Worm (Caenorhabditis elegans) whole organism, L4 larva: ENCODE measurements around the gene Y39B6A.33.
A peak's percentile ranks its signal among the peaks of the same experiment; 100 is the strongest.

Source experiments
- F49E8.2 ChIP-seq: sonication (generic microtip); optimal IDR thresholded peaks from 2 replicates; lab custom pipeline; 2016; ENCODE audit warnings: missing compliant biosample characterization, mild to moderate bottlenecking, missing genetic modification characterization, borderline replicate concordance
- T20F7.1 ChIP-seq: fragments of 200-800 bp; sonication (Bioruptor generic); optimal IDR thresholded peaks from 2 replicates; lab custom pipeline; 2018; ENCODE audit warnings: mild to moderate bottlenecking, missing genetic modification characterization, missing compliant biosample characterization
- T26A8.4 ChIP-seq: fragments of 200-800 bp; sonication (Bioruptor generic); IDR thresholded peaks from 2 replicates; pipeline ENCODE4 v1.3.6; 2022; ENCODE audit warnings: missing genetic modification characterization, missing compliant biosample characterization
- Y5F2A.4 ChIP-seq: fragments of 200-800 bp; sonication (Bioruptor generic); optimal IDR thresholded peaks from 2 replicates; lab custom pipeline; 2018; ENCODE audit warnings: mild to moderate bottlenecking, missing genetic modification characterization, missing compliant biosample characterization
- aha-1 ChIP-seq: fragments of 150-350 bp; peaks from one replicate; lab custom pipeline; 2014; ENCODE audit warnings: missing biosample characterization, missing genetic modification characterization
- aly-2 ChIP-seq: sonication (generic microtip); optimal IDR thresholded peaks from 2 replicates; lab custom pipeline; 2018; ENCODE audit warnings: missing biosample characterization, missing genetic modification characterization
- ceh-20 ChIP-seq: fragments of 200-800 bp; sonication (Bioruptor generic); IDR thresholded peaks from 2 replicates; pipeline ENCODE4 v1.3.6; 2022; ENCODE audit warnings: missing genetic modification reagents, missing genetic modification characterization, missing compliant biosample characterization
- ceh-44 ChIP-seq: fragments of 200-800 bp; sonication (Bioruptor generic); IDR thresholded peaks from 2 replicates; pipeline ENCODE4 v1.3.6; 2022; ENCODE audit warnings: missing genetic modification reagents, missing genetic modification characterization, missing compliant biosample characterization
- ces-1 ChIP-seq: fragments of 150-350 bp; sonication (generic microtip); optimal IDR thresholded peaks from 4 replicates; lab custom pipeline; 2014; ENCODE audit warnings: missing biosample characterization, missing genetic modification reagents, missing genetic modification characterization
- cey-2 ChIP-seq: sonication (generic microtip); optimal IDR thresholded peaks from 3 replicates; lab custom pipeline; 2017; ENCODE audit warnings: missing genetic modification characterization, mild to moderate bottlenecking, missing compliant biosample characterization, antibody characterized with exemption, borderline replicate concordance; ENCODE audit not compliant: insufficient read depth
- daf-16 ChIP-seq, 3 experiments: sonication (generic microtip); optimal IDR thresholded peaks; 2 replicates each; lab custom pipeline; 2016 to 2017; ENCODE audit warnings: missing genetic modification characterization in 3 of 3, missing genetic modification reagents in 3 of 3, mild to moderate bottlenecking in 2 of 3, missing compliant biosample characterization in 2 of 3, missing biosample characterization in 1 of 3, moderate library complexity in 1 of 3
- daf-19 ChIP-seq: fragments of 200-800 bp; sonication (Bioruptor generic); conservative IDR thresholded peaks from 2 replicates; pipeline ENCODE4 v1.3.6; 2022; ENCODE audit warnings: missing genetic modification characterization, missing compliant biosample characterization
- dmd-6 ChIP-seq: fragments of 200-800 bp; sonication (Bioruptor generic); IDR thresholded peaks from 2 replicates; pipeline ENCODE4 v1.3.6; 2022; ENCODE audit warnings: missing genetic modification reagents, missing genetic modification characterization, missing compliant biosample characterization
- dmd-9 ChIP-seq: fragments of 200-800 bp; sonication (Bioruptor generic); IDR thresholded peaks from 2 replicates; pipeline ENCODE4 v1.3.6; 2022; ENCODE audit warnings: missing genetic modification reagents, missing genetic modification characterization, missing compliant biosample characterization
- duxl-1 ChIP-seq: sonication (generic microtip); optimal IDR thresholded peaks from 2 replicates; lab custom pipeline; 2016; ENCODE audit warnings: mild to moderate bottlenecking, missing genetic modification characterization, moderate library complexity, missing compliant biosample characterization; ENCODE audit not compliant: poor library complexity
- dve-1 ChIP-seq: sonication (generic microtip); optimal IDR thresholded peaks from 2 replicates; lab custom pipeline; 2017; ENCODE audit warnings: antibody characterized with exemption, mild to moderate bottlenecking, missing genetic modification characterization, missing compliant biosample characterization; ENCODE audit not compliant: insufficient read depth
- egl-27 ChIP-seq: sonication (generic microtip); optimal IDR thresholded peaks from 3 replicates; lab custom pipeline; 2017; ENCODE audit warnings: missing biosample characterization, missing genetic modification reagents, missing genetic modification characterization
- hlh-11 ChIP-seq: fragments of 200-800 bp; sonication (Bioruptor generic); optimal IDR thresholded peaks from 2 replicates; lab custom pipeline; 2018; ENCODE audit warnings: mild to moderate bottlenecking, missing genetic modification characterization, missing compliant biosample characterization
- lin-1 ChIP-seq: fragments of 200-800 bp; sonication (Bioruptor generic); IDR thresholded peaks from 2 replicates; pipeline ENCODE4 v1.3.6; 2022; ENCODE audit warnings: missing genetic modification reagents, missing genetic modification characterization, missing compliant biosample characterization
- lin-39 ChIP-seq: fragments of 150-350 bp; optimal IDR thresholded peaks from 2 replicates; lab custom pipeline; 2014; ENCODE audit warnings: missing biosample characterization, missing genetic modification reagents, missing genetic modification characterization
- lir-3 ChIP-seq: sonication (generic microtip); optimal IDR thresholded peaks from 2 replicates; lab custom pipeline; 2016; ENCODE audit warnings: mild to moderate bottlenecking, missing genetic modification characterization, missing compliant biosample characterization
- madf-9 ChIP-seq: fragments of 200-800 bp; sonication (Bioruptor generic); conservative IDR thresholded peaks from 2 replicates; pipeline ENCODE4 v1.3.6; 2022; ENCODE audit warnings: missing genetic modification reagents, missing genetic modification characterization, missing compliant biosample characterization
- mep-1 ChIP-seq: fragments of 150-350 bp; sonication (generic microtip); optimal IDR thresholded peaks from 3 replicates; lab custom pipeline; 2014; ENCODE audit warnings: missing biosample characterization, missing genetic modification characterization
- mes-2 ChIP-seq: sonication (generic microtip); optimal IDR thresholded peaks from 2 replicates; lab custom pipeline; 2016; ENCODE audit warnings: missing genotype, mild to moderate bottlenecking, missing genetic modification characterization, missing compliant biosample characterization; ENCODE audit not compliant: poor library complexity, severe bottlenecking
- mxl-3 ChIP-seq: fragments of 200-800 bp; sonication (Bioruptor generic); optimal IDR thresholded peaks from 2 replicates; lab custom pipeline; 2018; ENCODE audit warnings: mild to moderate bottlenecking, missing genetic modification characterization, missing compliant biosample characterization
- nhr-102 ChIP-seq: sonication (generic microtip); optimal IDR thresholded peaks from 2 replicates; lab custom pipeline; 2016; ENCODE audit warnings: mild to moderate bottlenecking, missing genetic modification characterization, moderate library complexity, missing compliant biosample characterization
- nhr-111 ChIP-seq: fragments of 200-800 bp; sonication (Bioruptor generic); optimal IDR thresholded peaks from 2 replicates; lab custom pipeline; 2018; ENCODE audit warnings: mild to moderate bottlenecking, missing genetic modification characterization, missing compliant biosample characterization
- nhr-25 ChIP-seq: sonication (generic microtip); optimal IDR thresholded peaks from 2 replicates; lab custom pipeline; 2017; ENCODE audit warnings: missing genetic modification characterization, mild to moderate bottlenecking, missing compliant biosample characterization, antibody characterized with exemption, moderate library complexity, borderline replicate concordance; ENCODE audit not compliant: insufficient read depth
- nhr-28 ChIP-seq: fragments of 150-350 bp; optimal IDR thresholded peaks from 2 replicates; lab custom pipeline; 2014; ENCODE audit warnings: missing biosample characterization, missing genetic modification characterization
- nhr-42 ChIP-seq: fragments of 200-800 bp; sonication (Bioruptor generic); IDR thresholded peaks from 2 replicates; pipeline ENCODE4 v1.3.6; 2022; ENCODE audit warnings: missing genetic modification characterization, missing compliant biosample characterization
- nhr-77 ChIP-seq: fragments of 150-350 bp; optimal IDR thresholded peaks from 2 replicates; lab custom pipeline; 2014; ENCODE audit warnings: missing biosample characterization, missing genetic modification characterization
- pha-4 ChIP-seq, 2 experiments: fragments of 150-350 bp in 1 of 2; fragments of 200-800 bp in 1 of 2; sonication (Bioruptor generic) in 1 of 2; IDR thresholded peaks in 1 of 2; optimal IDR thresholded peaks in 1 of 2; 2 replicates each; pipeline versions ENCODE4 v1.3.6 to Lab custom; 2014 to 2022; ENCODE audit warnings: missing genetic modification characterization in 2 of 2, missing genetic modification reagents in 2 of 2, missing biosample characterization in 1 of 2, missing compliant biosample characterization in 1 of 2
- php-3 ChIP-seq: fragments of 200-800 bp; sonication (Bioruptor generic); IDR thresholded peaks from 2 replicates; pipeline ENCODE4 v1.3.6; 2022; ENCODE audit warnings: missing genetic modification reagents, missing genetic modification characterization, missing compliant biosample characterization
- pqm-1 ChIP-seq: sonication (generic microtip); optimal IDR thresholded peaks from 2 replicates; lab custom pipeline; 2017; ENCODE audit warnings: missing biosample characterization, missing genetic modification characterization
- rbr-2 ChIP-seq: sonication (generic microtip); optimal IDR thresholded peaks from 2 replicates; lab custom pipeline; 2016; ENCODE audit warnings: missing genotype, missing genetic modification characterization, missing compliant biosample characterization
- set-16 ChIP-seq: fragments of 200-800 bp; sonication (Bioruptor generic); IDR thresholded peaks from 2 replicates; pipeline ENCODE4 v1.3.6; 2022; ENCODE audit warnings: missing genetic modification reagents, missing genetic modification characterization, missing compliant biosample characterization
- snpc-1.2 ChIP-seq: fragments of 200-800 bp; sonication (Bioruptor generic); IDR thresholded peaks from 2 replicates; pipeline ENCODE4 v1.3.6; 2022; ENCODE audit warnings: missing genetic modification reagents, missing genetic modification characterization, missing compliant biosample characterization
- unc-130 ChIP-seq: sonication (generic microtip); optimal IDR thresholded peaks from 2 replicates; lab custom pipeline; 2016; ENCODE audit warnings: missing genetic modification reagents, missing genetic modification characterization, missing compliant biosample characterization
- unc-62 ChIP-seq, 3 experiments: fragments of 150-350 bp in 1 of 3; sonication (generic microtip); optimal IDR thresholded peaks in 2 of 3; peaks in 1 of 3; 1 replicate in 1 of 3; 2 replicates in 2 of 3; lab custom pipeline; 2014 to 2017; ENCODE audit warnings: missing biosample characterization in 3 of 3, missing genetic modification characterization in 3 of 3, missing genetic modification reagents in 3 of 3, missing genotype in 1 of 3
- zfp-3 ChIP-seq: fragments of 200-800 bp; sonication (Bioruptor generic); conservative IDR thresholded peaks from 2 replicates; pipeline ENCODE4 v1.3.6; 2022; ENCODE audit warnings: missing genetic modification reagents, missing genetic modification characterization, missing compliant biosample characterization
- zip-2 ChIP-seq: fragments of 150-350 bp; optimal IDR thresholded peaks from 2 replicates; lab custom pipeline; 2014; ENCODE audit warnings: missing biosample characterization, missing genetic modification characterization
- ztf-11 ChIP-seq: fragments of 150-350 bp; optimal IDR thresholded peaks from 2 replicates; lab custom pipeline; 2014; ENCODE audit warnings: missing biosample characterization, missing genetic modification characterization

Gene Y39B6A.33

DNA sequence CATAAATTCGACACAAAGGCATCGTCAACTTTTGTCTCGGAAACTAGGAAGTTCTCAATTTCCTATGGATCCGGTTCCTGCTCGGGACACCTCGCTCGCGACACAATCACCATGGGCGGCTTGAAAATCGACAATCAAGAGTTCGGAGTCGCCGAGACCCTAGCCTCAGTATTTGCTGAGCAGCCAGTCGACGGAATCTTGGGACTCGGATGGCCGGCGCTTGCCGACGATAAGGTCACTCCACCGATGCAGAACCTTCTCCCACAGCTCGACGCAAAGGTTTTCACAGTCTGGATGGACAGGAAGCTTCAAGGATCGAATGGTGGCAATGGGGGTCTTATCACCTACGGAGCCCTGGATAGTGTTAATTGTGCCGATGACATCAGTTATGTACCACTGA, 45.7 kb downstream of the Y39B6A.33 start:
- TF ChIP-seq madf-9 (0 out of 2 replicates have a peak, but pooled peaks have one; percentile 13), mxl-3 (GFP tag; lab: Kevin White, UChicago) (no peak), duxl-1 (tag; lab: Kevin White, UChicago) (no peak), dmd-9 (GFP tag; lab: Robert Waterston, UW) (no peak), ceh-20 (no peak), mep-1 (tag; lab: Kevin White, UChicago) (no peak), ceh-44 (GFP tag; lab: Robert Waterston, UW) (no peak), rbr-2 (tag; lab: Kevin White, UChicago) (no peak), T20F7.1 (GFP tag; lab: Kevin White, UChicago) (no peak), nhr-25 (no peak), set-16 (GFP tag; lab: Robert Waterston, UW) (peak; percentile 70; the same call in 1 of the 2 replicates)

DNA sequence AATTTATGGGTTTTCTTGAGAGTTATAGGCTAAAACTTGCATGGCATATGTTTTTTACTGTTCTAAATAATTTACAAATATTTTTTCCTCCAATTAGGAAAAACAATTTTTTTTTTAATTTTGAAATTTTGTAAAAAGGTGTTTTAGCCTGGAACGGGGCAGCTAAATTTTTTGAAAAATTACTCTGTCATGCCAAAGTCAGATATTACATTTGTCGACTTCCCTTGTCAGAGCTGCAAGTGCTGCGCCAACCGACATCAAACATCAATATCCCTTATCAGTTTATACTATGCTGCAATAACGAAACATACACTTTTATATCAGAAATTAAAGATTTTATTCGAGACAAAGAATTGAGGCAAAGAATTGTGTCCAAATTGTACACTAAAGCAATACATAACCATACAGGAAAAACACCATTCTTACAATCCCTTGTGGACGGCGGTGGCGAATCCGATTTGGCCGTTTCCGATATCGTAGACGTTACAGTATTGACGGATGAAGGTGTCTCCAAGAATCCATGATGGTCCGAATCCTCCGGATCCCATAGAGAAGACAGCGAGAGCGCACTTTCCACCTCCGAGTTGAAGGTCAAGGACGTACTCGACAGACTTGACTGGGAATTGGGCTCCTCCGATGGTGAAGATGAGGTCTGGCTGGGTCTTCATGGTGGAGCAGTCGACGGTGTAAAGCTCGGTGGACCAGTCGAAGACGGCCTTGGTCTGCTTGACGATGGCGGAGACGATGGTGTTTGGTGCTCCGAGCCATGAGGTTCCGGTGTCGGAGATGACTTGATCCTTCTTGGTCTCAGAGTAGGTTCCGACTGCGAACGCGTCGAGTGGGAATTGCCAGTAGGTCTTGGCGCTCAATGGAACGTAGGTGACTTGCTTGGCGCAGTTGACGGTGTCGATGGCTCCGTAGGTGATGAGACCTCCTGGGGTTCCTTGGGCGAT, 47.7 kb downstream of the Y39B6A.33 start:
- peak; percentile 35; the same call in 1 of the 2 replicates for TF ChIP-seq pha-4 (GFP tag; IDR thresholded peaks at IDR 0.05; lab: Robert Waterston, UW)
- no peak for TF ChIP-seq pha-4 (tag; optimal IDR thresholded peaks at IDR 0.05; lab: Kevin White, UChicago)
- no peak for TF ChIP-seq egl-27 (tag; lab: Kevin White, UChicago)
- TF ChIP-seq pqm-1, result peak; percentile 26
- peak; percentile 22 for TF ChIP-seq nhr-102 (tag; lab: Kevin White, UChicago)
- no peak for TF ChIP-seq php-3
- TF ChIP-seq zfp-3 (GFP tag; lab: Robert Waterston, UW), result peak; percentile 83; the same call in 1 of the 2 replicates
- peak; percentile 34; the same call in 1 of the 2 replicates for TF ChIP-seq T26A8.4 (GFP tag; lab: Robert Waterston, UW)
- TF ChIP-seq aha-1 (tag; lab: Kevin White, UChicago), result peak; percentile 91
- TF ChIP-seq mes-2 (tag; lab: Kevin White, UChicago), result peak; percentile 61
- TF ChIP-seq mep-1 (tag; lab: Kevin White, UChicago), result peak; percentile 11
- no peak for TF ChIP-seq T20F7.1 (GFP tag; lab: Kevin White, UChicago)
- TF ChIP-seq zip-2, result no peak
- no peak for TF ChIP-seq lin-1 (GFP tag; lab: Robert Waterston, UW)
- peak; percentile 80 for TF ChIP-seq dve-1 (tag; lab: Kevin White, UChicago)
- no peak for TF ChIP-seq ztf-11
- no peak for TF ChIP-seq daf-19 (GFP tag; lab: Robert Waterston, UW)
- TF ChIP-seq lin-39 (tag; lab: Kevin White, UChicago), result no peak
- peak; percentile 96 for TF ChIP-seq aly-2
- no peak for TF ChIP-seq ces-1 (GFP tag; lab: Kevin White, UChicago)
- no peak for TF ChIP-seq nhr-28 (tag; lab: Kevin White, UChicago)
- TF ChIP-seq cey-2 (tag; lab: Kevin White, UChicago), result no peak
- no peak for TF ChIP-seq nhr-111
- peak; percentile 29; the same call in 1 of the 2 replicates for TF ChIP-seq dmd-6
- peak; percentile 46 for TF ChIP-seq hlh-11 (tag; lab: Kevin White, UChicago)
- TF ChIP-seq daf-16 (GFP tag; optimal IDR thresholded peaks at IDR 0.05; lab: Kevin White, UChicago), result no peak
- peak; percentile 84 for TF ChIP-seq daf-16 (tag; optimal IDR thresholded peaks at IDR 0.05; lab: Kevin White, UChicago)
- TF ChIP-seq snpc-1.2 (GFP tag; lab: Robert Waterston, UW), result no peak
- TF ChIP-seq lir-3, result no peak
- no peak for TF ChIP-seq ceh-44 (GFP tag; lab: Robert Waterston, UW)
- no peak for TF ChIP-seq unc-130 (GFP tag; lab: Kevin White, UChicago)
- peak in 1 of 2 experiments; percentile 59 for TF ChIP-seq unc-62 (GFP tag; optimal IDR thresholded peaks at IDR 0.05 in 1 of 2; lab: Kevin White, UChicago)
- TF ChIP-seq unc-62 (tag; optimal IDR thresholded peaks at IDR 0.05; lab: Kevin White, UChicago), result no peak
- TF ChIP-seq set-16 (GFP tag; lab: Robert Waterston, UW), result peak; percentile 80
- TF ChIP-seq nhr-42 (GFP tag; lab: Robert Waterston, UW), result no peak
- TF ChIP-seq Y5F2A.4 (GFP tag; lab: Kevin White, UChicago), result no peak
- TF ChIP-seq F49E8.2 (tag; lab: Kevin White, UChicago), result no peak
- peak; percentile 29 for TF ChIP-seq nhr-77 (tag; lab: Kevin White, UChicago)
